Fruit fly (Drosophila melanogaster): Measurements from ENCODE around the gene mRpS18A.

DNA sequence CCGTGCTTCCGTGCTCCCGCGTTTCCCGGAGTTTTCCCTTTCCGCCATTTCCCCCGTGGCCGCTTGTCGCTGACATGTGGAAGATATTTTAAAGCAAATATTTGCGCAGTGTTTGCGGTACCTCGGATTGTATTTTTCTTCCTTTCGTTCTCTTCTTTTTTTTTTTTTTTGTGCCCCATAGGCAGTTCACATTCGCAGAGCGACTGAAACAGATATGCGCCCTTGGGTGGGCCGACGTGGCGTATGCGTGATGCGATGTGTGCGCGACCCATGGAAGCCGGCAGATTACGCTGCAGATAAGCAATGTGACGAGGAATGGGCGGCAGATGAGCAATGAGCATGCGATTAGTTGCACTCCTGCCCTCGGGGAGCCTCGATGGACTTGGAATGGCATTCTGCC, 25.5 kb upstream of the mRpS18A start:
- no peak for TF ChIP-seq nom (GFP tag; optimal IDR thresholded peaks at IDR 0.05)
- TF ChIP-seq CG2199 (GFP tag; IDR thresholded peaks at IDR 0.05), result no peak
- no peak for TF ChIP-seq CG15601 (tag; optimal IDR thresholded peaks at IDR 0.05)
- TF ChIP-seq bigmax (GFP tag; optimal IDR thresholded peaks at IDR 0.05), result no peak
- TF ChIP-seq Sry-β (GFP tag; optimal IDR thresholded peaks at IDR 0.05), result no peak
- TF ChIP-seq Hr39 (optimal IDR thresholded peaks at IDR 0.05), result peak; percentile 51
- no peak for TF ChIP-seq CG14860 (GFP tag; IDR thresholded peaks at IDR 0.05; ENCODE audit: partially characterized antibody)

All from whole organism, embryonic.